Fruit fly (Drosophila melanogaster) whole organism, wandering third instar larva: Measurements from ENCODE around the gene Vha16-2.

Source experiments
- Abd-B ChIP-seq: fragments of >200 bp; optimal IDR thresholded peaks from 2 replicates; lab custom pipeline; 2017; ENCODE audit warnings: missing biosample characterization, missing genetic modification characterization
- CG32264 ChIP-seq: fragments of 200-800 bp; sonication (Bioruptor generic); optimal IDR thresholded peaks from 2 replicates; lab custom pipeline; 2016; ENCODE audit warnings: missing biosample characterization, missing genetic modification characterization
- CG9705 ChIP-seq: fragments of 200-800 bp; sonication (Bioruptor generic); optimal IDR thresholded peaks from 2 replicates; lab custom pipeline; 2018; ENCODE audit warnings: missing biosample characterization, mild to moderate bottlenecking, missing genetic modification characterization
- CrebA ChIP-seq: fragments of 200-800 bp; sonication (Bioruptor generic); optimal IDR thresholded peaks from 2 replicates; lab custom pipeline; 2016; ENCODE audit warnings: missing biosample characterization, mild to moderate bottlenecking, missing genetic modification characterization, borderline replicate concordance
- Dfd ChIP-seq: fragments of >200 bp; optimal IDR thresholded peaks from 2 replicates; lab custom pipeline; 2017; ENCODE audit warnings: missing biosample characterization, missing genetic modification characterization
- Dif ChIP-seq: fragments of 200-275, 200-300 bp; sonication (Bioruptor generic); optimal IDR thresholded peaks from 2 replicates; lab custom pipeline; 2018; ENCODE audit warnings: missing biosample characterization, missing genetic modification characterization; ENCODE audit not compliant: partially characterized antibody
- GATAd ChIP-seq: sonication (Bioruptor generic); optimal IDR thresholded peaks from 2 replicates; lab custom pipeline; 2016; ENCODE audit warnings: missing biosample characterization, missing genetic modification characterization
- HLH106 ChIP-seq: fragments of 200-800 bp; optimal IDR thresholded peaks from 3 replicates; lab custom pipeline; 2019; ENCODE audit warnings: missing biosample characterization, mild to moderate bottlenecking, missing genetic modification characterization, moderate library complexity
- Hr78 ChIP-seq: fragments of >200 bp; optimal IDR thresholded peaks from 2 replicates; lab custom pipeline; 2017; ENCODE audit warnings: missing biosample characterization, missing genetic modification characterization
- Hr83 ChIP-seq: fragments of 200-300 bp; sonication (Bioruptor generic); optimal IDR thresholded peaks from 2 replicates; lab custom pipeline; 2016; ENCODE audit warnings: missing biosample characterization, mild to moderate bottlenecking, missing genetic modification characterization, moderate library complexity; ENCODE audit not compliant: poor library complexity, severe bottlenecking
- Jra ChIP-seq: sonication (Bioruptor generic); optimal IDR thresholded peaks from 2 replicates; lab custom pipeline; 2016; ENCODE audit warnings: missing biosample characterization, missing genetic modification characterization
- Myc ChIP-seq: fragments of >200 bp; optimal IDR thresholded peaks from 2 replicates; lab custom pipeline; 2017
- N ChIP-seq: fragments of >200 bp; optimal IDR thresholded peaks from 2 replicates; lab custom pipeline; 2018; ENCODE audit warnings: missing biosample characterization, missing external identifiers, missing genetic modification characterization
- Rel ChIP-seq, 2 experiments: fragments of 200-800 bp; sonication (Bioruptor generic) in 1 of 2; optimal IDR thresholded peaks; 2 replicates in 1 of 2; 3 replicates in 1 of 2; lab custom pipeline; 2016 to 2019; ENCODE audit warnings: mild to moderate bottlenecking in 2 of 2, missing biosample characterization in 2 of 2, missing genetic modification characterization in 2 of 2, moderate library complexity in 1 of 2
- Sp1 ChIP-seq: fragments of 200-800 bp; sonication (Bioruptor generic); optimal IDR thresholded peaks from 3 replicates; lab custom pipeline; 2019; ENCODE audit warnings: missing biosample characterization, mild to moderate bottlenecking, missing genetic modification characterization, moderate library complexity
- brk ChIP-seq: fragments of 200-800 bp; sonication (Bioruptor generic); optimal IDR thresholded peaks from 2 replicates; lab custom pipeline; 2016; ENCODE audit warnings: missing biosample characterization, mild to moderate bottlenecking, missing genetic modification characterization
- dl ChIP-seq, 2 experiments: fragments of 175-275, 200-275 bp in 1 of 2; fragments of 200-275 bp in 1 of 2; sonication (Bioruptor generic); optimal IDR thresholded peaks; lab custom pipeline; 2018; ENCODE audit warnings: mild to moderate bottlenecking in 2 of 2, missing biosample characterization in 2 of 2, missing genetic modification characterization in 2 of 2, moderate library complexity in 2 of 2; ENCODE audit not compliant: partially characterized antibody in 2 of 2, insufficient read depth in 1 of 2
- dmrt93B ChIP-seq: fragments of 200-800 bp; sonication (Bioruptor generic); optimal IDR thresholded peaks from 2 replicates; lab custom pipeline; 2018; ENCODE audit warnings: missing biosample characterization, mild to moderate bottlenecking, missing genetic modification characterization
- dsf ChIP-seq: sonication (Bioruptor generic); optimal IDR thresholded peaks from 2 replicates; lab custom pipeline; 2016; ENCODE audit warnings: missing biosample characterization, missing genetic modification characterization, borderline replicate concordance
- ey ChIP-seq: fragments of 200-800 bp; sonication (Bioruptor generic); optimal IDR thresholded peaks from 2 replicates; lab custom pipeline; 2016; ENCODE audit warnings: missing biosample characterization, missing genetic modification characterization
- foxo ChIP-seq, 2 experiments: fragments of 200-800 bp; sonication (Bioruptor generic); optimal IDR thresholded peaks; 2 replicates in 1 of 2; 3 replicates in 1 of 2; lab custom pipeline; 2016 to 2017; ENCODE audit warnings: missing biosample characterization in 2 of 2, missing genetic modification characterization in 2 of 2
- fru ChIP-seq: fragments of 200-800 bp; sonication (Bioruptor generic); optimal IDR thresholded peaks from 3 replicates; lab custom pipeline; 2016; ENCODE audit warnings: missing biosample characterization, mild to moderate bottlenecking, missing genetic modification characterization
- h ChIP-seq: fragments of 200-800 bp; sonication (Bioruptor generic); optimal IDR thresholded peaks from 3 replicates; lab custom pipeline; 2016; ENCODE audit warnings: missing biosample characterization, mild to moderate bottlenecking, missing genetic modification characterization
- jim ChIP-seq: fragments of 175-275, 200-325 bp; sonication (Bioruptor generic); optimal IDR thresholded peaks from 2 replicates; lab custom pipeline; 2016; ENCODE audit warnings: missing biosample characterization, mild to moderate bottlenecking, missing genetic modification characterization
- lola ChIP-seq: fragments of >200 bp; optimal IDR thresholded peaks from 2 replicates; lab custom pipeline; 2017; ENCODE audit warnings: missing biosample characterization, missing genetic modification characterization
- pan ChIP-seq: fragments of >200 bp; optimal IDR thresholded peaks from 2 replicates; lab custom pipeline; 2017
- psq ChIP-seq: fragments of 200-800 bp; sonication (Bioruptor generic); optimal IDR thresholded peaks from 3 replicates; lab custom pipeline; 2017; ENCODE audit warnings: missing biosample characterization, mild to moderate bottlenecking, missing genetic modification characterization, moderate library complexity
- sage ChIP-seq: fragments of 200-800 bp; sonication (Bioruptor generic); optimal IDR thresholded peaks from 2 replicates; lab custom pipeline; 2016; ENCODE audit warnings: missing biosample characterization, mild to moderate bottlenecking, missing genetic modification characterization
- sv ChIP-seq: fragments of 200-800 bp; sonication (Bioruptor generic); optimal IDR thresholded peaks from 3 replicates; lab custom pipeline; 2016; ENCODE audit warnings: missing biosample characterization, missing genetic modification characterization
- tai ChIP-seq: sonication (Bioruptor generic); optimal IDR thresholded peaks from 2 replicates; lab custom pipeline; 2016; ENCODE audit warnings: missing biosample characterization, missing genetic modification characterization
- usp ChIP-seq: fragments of >200 bp; optimal IDR thresholded peaks from 2 replicates; lab custom pipeline; 2017; ENCODE audit warnings: missing biosample characterization, missing genetic modification characterization
- woc ChIP-seq: sonication (Bioruptor generic); optimal IDR thresholded peaks from 2 replicates; lab custom pipeline; 2016; ENCODE audit warnings: missing biosample characterization, mild to moderate bottlenecking, missing genetic modification characterization

Gene Vha16-2

DNA sequence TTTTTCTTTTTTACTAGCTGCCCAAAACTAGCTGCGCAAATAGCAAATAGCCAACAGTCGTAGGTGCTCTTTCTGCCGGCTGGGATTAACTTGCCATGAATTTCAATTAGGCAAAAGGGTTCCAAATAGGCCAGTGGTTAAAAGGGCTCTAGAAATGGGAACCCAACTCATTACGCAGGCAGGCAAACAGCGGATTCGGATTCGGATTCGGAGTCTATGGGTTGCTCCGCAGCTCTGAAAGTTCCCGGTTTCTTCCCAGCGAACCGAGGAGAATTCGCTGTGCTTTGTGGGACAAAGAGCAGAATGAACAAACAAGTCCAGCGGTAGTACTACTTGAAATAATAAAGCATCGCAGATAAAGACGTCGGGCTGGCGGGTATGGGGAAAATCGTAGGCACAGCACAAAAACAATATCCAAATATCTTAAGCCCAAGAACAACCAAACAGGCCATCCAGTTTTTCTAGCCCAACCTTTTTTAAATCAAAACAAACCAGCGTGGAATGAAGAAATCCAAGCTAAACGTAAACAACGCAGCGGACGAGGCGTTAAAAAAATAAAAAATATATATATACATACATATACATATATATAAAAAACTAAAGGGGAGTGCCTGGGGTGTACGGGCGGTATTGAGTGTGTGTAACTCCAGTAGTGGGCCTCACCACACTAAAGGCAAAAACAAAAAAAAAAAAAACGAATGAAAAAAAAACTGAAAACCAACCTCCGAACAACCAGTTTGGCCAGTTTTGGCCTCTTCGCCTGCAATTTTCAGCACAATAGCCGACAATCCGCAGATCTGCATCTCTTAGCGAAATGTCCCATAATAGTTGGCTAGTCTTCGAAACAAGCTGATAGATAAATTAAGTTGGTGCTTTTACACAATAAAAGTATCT lies 32.6 kb upstream of the Vha16-2 start:
- TF ChIP-seq Abd-B (no peak), psq (GFP tag; lab: Kevin White, UChicago) (peak; percentile 55), brk (no peak), dmrt93B (GFP tag; lab: Kevin White, UChicago) (no peak), dl (GFP tag; optimal IDR thresholded peaks at IDR 0.05; lab: Kevin White, UChicago; ENCODE audit: insufficient read depth in 1 of 2, partially characterized antibody in 2 of 2) (no peak), usp (GFP tag; lab: Kevin White, UChicago) (no peak)

DNA sequence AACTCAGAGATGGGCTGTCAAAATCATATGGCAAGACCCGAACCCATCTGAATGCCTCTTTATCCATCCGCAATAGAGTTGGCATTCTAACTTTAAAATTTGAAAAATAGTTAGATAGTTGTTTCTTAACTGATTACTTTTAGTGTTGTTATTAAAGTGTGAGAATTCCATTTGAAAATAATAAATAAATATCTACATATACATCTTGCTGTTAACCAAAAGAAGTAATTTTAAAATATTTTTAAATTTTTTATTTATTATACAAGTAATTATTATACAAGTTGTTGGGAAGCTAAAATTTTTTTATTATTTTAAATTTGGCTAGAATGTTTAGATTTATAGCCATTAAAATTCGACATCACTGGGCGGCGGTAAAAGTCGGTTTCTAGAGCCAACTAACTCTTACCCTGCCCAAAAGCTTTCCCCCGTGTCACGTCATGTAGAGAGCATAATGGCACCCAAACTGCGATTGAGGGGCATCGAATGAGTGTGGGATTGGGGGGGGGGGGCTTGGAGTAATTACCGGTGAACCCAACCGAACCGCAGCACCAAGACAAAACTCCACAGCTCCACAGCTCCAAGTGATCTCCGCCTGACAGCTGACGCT lies 31.2 kb upstream of the Vha16-2 start:
- TF ChIP-seq CG32264 (GFP tag; lab: Kevin White, UChicago) (no peak), HLH106 (tag; lab: Kevin White, UChicago) (peak; percentile 16), Hr83 (GFP tag; lab: Kevin White, UChicago) (no peak), Dif (GFP tag; lab: Kevin White, UChicago) (no peak), dmrt93B (GFP tag; lab: Kevin White, UChicago) (no peak), lola (GFP tag; lab: Kevin White, UChicago) (no peak), fru (GFP tag; lab: Kevin White, UChicago) (peak; percentile 2), foxo (GFP tag; optimal IDR thresholded peaks at IDR 0.05; lab: Kevin White, UChicago) (peak in 1 of 2 experiments; percentile 2), usp (GFP tag; lab: Kevin White, UChicago) (no peak), Jra (no peak), CG9705 (no peak), pan (no peak), N (GFP tag; lab: Kevin White, UChicago) (no peak), dsf (no peak), Dfd (GFP tag; lab: Kevin White, UChicago) (peak; percentile 42), Hr78 (GFP tag; lab: Kevin White, UChicago) (no peak), Sp1 (peak; percentile 11), sv (GFP tag; lab: Kevin White, UChicago) (no peak), GATAd (GFP tag; lab: Kevin White, UChicago) (no peak), sage (GFP tag; lab: Kevin White, UChicago) (no peak), ey (GFP tag; lab: Kevin White, UChicago) (no peak), h (GFP tag; lab: Kevin White, UChicago) (no peak), Myc (lab: Kevin White, UChicago) (no peak), jim (GFP tag; lab: Kevin White, UChicago) (no peak), CrebA (GFP tag; lab: Kevin White, UChicago) (no peak), psq (GFP tag; lab: Kevin White, UChicago) (peak; percentile 15), woc (GFP tag; lab: Kevin White, UChicago) (no peak), Rel (GFP tag; optimal IDR thresholded peaks at IDR 0.05; lab: Kevin White, UChicago) (no peak), Rel (tag; optimal IDR thresholded peaks at IDR 0.05; lab: Kevin White, UChicago) (no peak), tai (GFP tag; lab: Kevin White, UChicago) (no peak)

DNA sequence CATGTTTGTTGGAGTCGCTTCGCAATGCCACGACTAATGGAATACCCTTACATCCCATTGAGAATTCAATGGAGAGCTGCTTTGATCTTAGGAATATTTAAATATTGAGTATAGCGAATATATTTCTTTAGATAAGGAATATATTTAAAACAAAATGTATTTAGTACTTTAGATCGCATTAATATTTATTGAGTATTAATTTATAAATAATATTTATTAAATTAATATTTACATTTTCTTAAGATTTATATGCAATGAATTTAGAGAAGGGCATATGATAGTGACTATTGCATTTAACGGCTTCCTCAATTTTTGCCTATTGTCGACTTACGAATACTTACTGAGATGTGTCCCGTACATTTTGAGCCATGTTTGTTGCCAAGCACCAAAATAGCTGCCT lies 30.6 kb upstream of the Vha16-2 start:
- TF ChIP-seq dl (GFP tag; optimal IDR thresholded peaks at IDR 0.05; lab: Kevin White, UChicago; ENCODE audit: insufficient read depth in 1 of 2, partially characterized antibody in 2 of 2) = no peak
- no peak for TF ChIP-seq Abd-B
- no peak for TF ChIP-seq Jra
- TF ChIP-seq Dif (GFP tag; lab: Kevin White, UChicago) = no peak
- no peak for TF ChIP-seq sv (GFP tag; lab: Kevin White, UChicago)
- TF ChIP-seq CG32264 (GFP tag; lab: Kevin White, UChicago) = no peak
- no peak for TF ChIP-seq fru (GFP tag; lab: Kevin White, UChicago)
- no peak for TF ChIP-seq Myc (lab: Kevin White, UChicago)
- TF ChIP-seq woc (GFP tag; lab: Kevin White, UChicago) = no peak
- TF ChIP-seq usp (GFP tag; lab: Kevin White, UChicago) = no peak
- no peak for TF ChIP-seq Hr78 (GFP tag; lab: Kevin White, UChicago)
- TF ChIP-seq dmrt93B (GFP tag; lab: Kevin White, UChicago) = no peak
- no peak for TF ChIP-seq sage (GFP tag; lab: Kevin White, UChicago)
- no peak for TF ChIP-seq Hr83 (GFP tag; lab: Kevin White, UChicago)
- TF ChIP-seq jim (GFP tag; lab: Kevin White, UChicago) = no peak
- no peak for TF ChIP-seq Sp1
- no peak for TF ChIP-seq ey (GFP tag; lab: Kevin White, UChicago)
- no peak for TF ChIP-seq h (GFP tag; lab: Kevin White, UChicago)
- TF ChIP-seq Dfd (GFP tag; lab: Kevin White, UChicago) = no peak
- TF ChIP-seq, all 38 proteins: peak for 0
